Fruit fly (Drosophila melanogaster) whole organism, prepupa: Measurements from ENCODE around the gene CG13285.

Experiments used
- Blimp-1 ChIP-seq: fragments of 200-800 bp; sonication (Bioruptor generic); optimal IDR thresholded peaks from 3 replicates; lab custom pipeline; 2017; ENCODE audit warnings: missing biosample characterization, missing genetic modification characterization, mild to moderate bottlenecking, moderate library complexity, missing genetic modification reagents
- CG10631 ChIP-seq: fragments of 200-800 bp; sonication (Bioruptor generic); optimal IDR thresholded peaks from 2 replicates; lab custom pipeline; 2016; ENCODE audit warnings: missing biosample characterization, missing genetic modification characterization
- CG10669 ChIP-seq: fragments of 200-800 bp; sonication (Bioruptor generic); optimal IDR thresholded peaks from 3 replicates; lab custom pipeline; 2018; ENCODE audit warnings: missing biosample characterization, mild to moderate bottlenecking, missing genetic modification characterization, moderate library complexity
- CG11294 ChIP-seq: fragments of 200-800 bp; sonication (Bioruptor generic); IDR thresholded peaks from 2 replicates; pipeline ENCODE4 v1.3.6; 2022; ENCODE audit warnings: missing biosample characterization, missing genetic modification characterization
- CG11762 ChIP-seq: fragments of 200-800 bp; sonication (Bioruptor generic); optimal IDR thresholded peaks from 3 replicates; lab custom pipeline; 2016; ENCODE audit warnings: missing biosample characterization, missing genetic modification characterization; ENCODE audit not compliant: insufficient read depth
- CG11902 ChIP-seq: fragments of 200-800 bp; sonication (Bioruptor generic); optimal IDR thresholded peaks from 3 replicates; lab custom pipeline; 2016; ENCODE audit warnings: missing biosample characterization, missing genetic modification characterization
- CG15336 ChIP-seq: fragments of 200-800 bp; sonication (Bioruptor generic); IDR thresholded peaks from 2 replicates; pipeline ENCODE4 v1.3.6; 2022; ENCODE audit warnings: missing biosample characterization, missing genetic modification characterization
- CG1621 ChIP-seq: fragments of 200-800 bp; sonication (Bioruptor generic); optimal IDR thresholded peaks from 3 replicates; lab custom pipeline; 2018; ENCODE audit warnings: missing biosample characterization, mild to moderate bottlenecking, missing genetic modification characterization
- CG16779 ChIP-seq: fragments of 200-800 bp; sonication (Bioruptor generic); optimal IDR thresholded peaks from 3 replicates; lab custom pipeline; 2017; ENCODE audit warnings: missing biosample characterization, mild to moderate bottlenecking, missing genetic modification characterization
- CG3032 ChIP-seq: fragments of 200-800 bp; optimal IDR thresholded peaks from 2 replicates; lab custom pipeline; 2019; ENCODE audit warnings: missing biosample characterization, mild to moderate bottlenecking, missing genetic modification characterization, moderate library complexity
- CG31627 ChIP-seq: fragments of 200-800 bp; sonication (Bioruptor generic); optimal IDR thresholded peaks from 3 replicates; lab custom pipeline; 2016; ENCODE audit warnings: missing biosample characterization, missing genetic modification characterization
- CG32006 ChIP-seq: fragments of 200-800 bp; sonication (Bioruptor generic); optimal IDR thresholded peaks from 3 replicates; lab custom pipeline; 2017; ENCODE audit warnings: missing biosample characterization, mild to moderate bottlenecking, missing genetic modification characterization
- CG4318 ChIP-seq: fragments of 200-800 bp; sonication (Bioruptor generic); optimal IDR thresholded peaks from 3 replicates; lab custom pipeline; 2017; ENCODE audit warnings: missing biosample characterization, mild to moderate bottlenecking, missing genetic modification characterization
- CG6163 ChIP-seq: fragments of 200-800 bp; sonication (Bioruptor generic); IDR thresholded peaks from 3 replicates; pipeline ENCODE4 v1.3.6; 2022; ENCODE audit warnings: missing biosample characterization, missing genetic modification characterization
- CG6276 ChIP-seq: fragments of 200-800 bp; sonication (Bioruptor generic); optimal IDR thresholded peaks from 2 replicates; lab custom pipeline; 2017; ENCODE audit warnings: missing biosample characterization, mild to moderate bottlenecking, missing genetic modification characterization
- CG6792 ChIP-seq: fragments of 200-800 bp; sonication (Bioruptor generic); optimal IDR thresholded peaks from 3 replicates; lab custom pipeline; 2016; ENCODE audit warnings: missing biosample characterization, missing genetic modification characterization
- CG6854 ChIP-seq: fragments of 200-800 bp; sonication (Bioruptor generic); optimal IDR thresholded peaks from 2 replicates; lab custom pipeline; 2017; ENCODE audit warnings: missing biosample characterization, mild to moderate bottlenecking, missing genetic modification characterization
- CG7368 ChIP-seq: fragments of 200-800 bp; sonication (Bioruptor generic); optimal IDR thresholded peaks from 3 replicates; lab custom pipeline; 2016; ENCODE audit warnings: missing biosample characterization, missing genetic modification characterization
- CG8119 ChIP-seq: fragments of 200-800 bp; sonication (Bioruptor generic); IDR thresholded peaks from 3 replicates; pipeline ENCODE4 v1.3.6; 2022; ENCODE audit warnings: missing biosample characterization, missing genetic modification characterization
- CG8632 ChIP-seq: fragments of 200-800 bp; sonication (Bioruptor generic); optimal IDR thresholded peaks from 3 replicates; lab custom pipeline; 2016; ENCODE audit warnings: missing biosample characterization, missing genetic modification characterization
- CG9139 ChIP-seq: fragments of 200-800 bp; sonication (Bioruptor generic); optimal IDR thresholded peaks from 3 replicates; lab custom pipeline; 2017; ENCODE audit warnings: missing biosample characterization, mild to moderate bottlenecking, missing genetic modification characterization
- Eip75B ChIP-seq: fragments of 200-800 bp; sonication (Bioruptor generic); optimal IDR thresholded peaks from 3 replicates; lab custom pipeline; 2016; ENCODE audit warnings: missing biosample characterization, missing genetic modification characterization
- Eip78C ChIP-seq: fragments of 200-800 bp; sonication (Bioruptor generic); peaks from one replicate; lab custom pipeline; 2016; ENCODE audit warnings: missing biosample characterization, missing genetic modification characterization
- Eip93F ChIP-seq: fragments of 200-800 bp; sonication (Bioruptor generic); optimal IDR thresholded peaks from 2 replicates; lab custom pipeline; 2016; ENCODE audit warnings: missing biosample characterization, mild to moderate bottlenecking, missing genetic modification characterization
- Ets21C ChIP-seq: fragments of 200-800 bp; sonication (Bioruptor generic); optimal IDR thresholded peaks from 3 replicates; lab custom pipeline; 2016; ENCODE audit warnings: missing biosample characterization, missing genetic modification characterization
- Ets96B ChIP-seq: fragments of 200-800 bp; optimal IDR thresholded peaks from 2 replicates; lab custom pipeline; 2019; ENCODE audit warnings: missing biosample characterization, mild to moderate bottlenecking, missing genetic modification characterization, moderate library complexity
- Gug ChIP-seq: fragments of 200-800 bp; sonication (Bioruptor generic); IDR thresholded peaks from 2 replicates; pipeline ENCODE4 v1.3.6; 2022; ENCODE audit warnings: missing biosample characterization, missing genetic modification characterization
- Hr39 ChIP-seq: fragments of 200-800 bp; sonication (Bioruptor generic); optimal IDR thresholded peaks from 2 replicates; lab custom pipeline; 2016; ENCODE audit warnings: missing biosample characterization, missing genetic modification characterization
- Hr4 ChIP-seq: fragments of 200-800 bp; sonication (Bioruptor generic); optimal IDR thresholded peaks from 3 replicates; lab custom pipeline; 2016; ENCODE audit warnings: missing biosample characterization, missing genetic modification characterization
- Lpt ChIP-seq: fragments of 200-800 bp; sonication (Bioruptor generic); optimal IDR thresholded peaks from 3 replicates; lab custom pipeline; 2016; ENCODE audit warnings: missing biosample characterization, missing genetic modification characterization
- Met ChIP-seq: fragments of 200-800 bp; sonication (Bioruptor generic); optimal IDR thresholded peaks from 3 replicates; lab custom pipeline; 2016; ENCODE audit warnings: missing biosample characterization, missing genetic modification characterization
- OdsH ChIP-seq: fragments of 200-800 bp; sonication (Bioruptor generic); optimal IDR thresholded peaks from 3 replicates; lab custom pipeline; 2016; ENCODE audit warnings: missing biosample characterization, missing genetic modification characterization
- Smox ChIP-seq: fragments of 200-800 bp; sonication (Bioruptor generic); optimal IDR thresholded peaks from 3 replicates; lab custom pipeline; 2016; ENCODE audit warnings: missing biosample characterization, missing genetic modification characterization
- Sox102F ChIP-seq: fragments of 200-800 bp; sonication (Bioruptor generic); optimal IDR thresholded peaks from 2 replicates; lab custom pipeline; 2016; ENCODE audit warnings: missing biosample characterization, mild to moderate bottlenecking, missing genetic modification characterization
- Sox14 ChIP-seq: fragments of 200-800 bp; sonication (Bioruptor generic); optimal IDR thresholded peaks from 3 replicates; lab custom pipeline; 2016; ENCODE audit warnings: missing biosample characterization, missing genetic modification characterization
- Sox15 ChIP-seq: fragments of 200-800 bp; sonication (Bioruptor generic); optimal IDR thresholded peaks from 3 replicates; lab custom pipeline; 2016; ENCODE audit warnings: missing biosample characterization, missing genetic modification characterization
- achi ChIP-seq: fragments of 200-800 bp; sonication (Bioruptor generic); optimal IDR thresholded peaks from 3 replicates; lab custom pipeline; 2016; ENCODE audit warnings: missing biosample characterization, missing genetic modification characterization
- acj6 ChIP-seq: fragments of 200-800 bp; sonication (Bioruptor generic); optimal IDR thresholded peaks from 3 replicates; lab custom pipeline; 2016; ENCODE audit warnings: missing biosample characterization, missing genetic modification characterization
- cyc ChIP-seq: fragments of 200-800 bp; sonication (Bioruptor generic); optimal IDR thresholded peaks from 3 replicates; lab custom pipeline; 2016; ENCODE audit warnings: missing biosample characterization, missing genetic modification characterization
- dac ChIP-seq: fragments of 200-800 bp; sonication (Bioruptor generic); optimal IDR thresholded peaks from 2 replicates; lab custom pipeline; 2017; ENCODE audit warnings: missing biosample characterization, mild to moderate bottlenecking, missing genetic modification characterization
- dsx ChIP-seq: fragments of 200-800 bp; optimal IDR thresholded peaks from 3 replicates; lab custom pipeline; 2019; ENCODE audit warnings: missing biosample characterization, mild to moderate bottlenecking, missing genetic modification characterization, moderate library complexity; ENCODE audit not compliant: poor library complexity, severe bottlenecking
- eg ChIP-seq: fragments of 200-800 bp; sonication (Bioruptor generic); IDR thresholded peaks from 3 replicates; pipeline ENCODE4 v1.3.6; 2022; ENCODE audit warnings: missing biosample characterization, missing genetic modification characterization
- esn ChIP-seq: fragments of 200-800 bp; sonication (Bioruptor generic); optimal IDR thresholded peaks from 2 replicates; lab custom pipeline; 2016; ENCODE audit warnings: missing biosample characterization, mild to moderate bottlenecking, missing genetic modification characterization, moderate library complexity
- fd85E ChIP-seq: fragments of 200-800 bp; sonication (Bioruptor generic); optimal IDR thresholded peaks from 3 replicates; lab custom pipeline; 2016; ENCODE audit warnings: missing biosample characterization, missing genetic modification characterization
- fkh ChIP-seq: fragments of 200-800 bp; sonication (Bioruptor generic); optimal IDR thresholded peaks from 3 replicates; lab custom pipeline; 2017; ENCODE audit warnings: missing biosample characterization, mild to moderate bottlenecking, missing genetic modification characterization, moderate library complexity
- lz ChIP-seq: fragments of 200-800 bp; sonication (Bioruptor generic); optimal IDR thresholded peaks from 3 replicates; lab custom pipeline; 2016; ENCODE audit warnings: missing biosample characterization, missing genetic modification characterization
- net ChIP-seq: fragments of 200-800 bp; sonication (Bioruptor generic); optimal IDR thresholded peaks from 3 replicates; lab custom pipeline; 2016; ENCODE audit warnings: missing biosample characterization, missing genetic modification characterization
- pdm3 ChIP-seq: fragments of 200-800 bp; sonication (Bioruptor generic); optimal IDR thresholded peaks from 3 replicates; lab custom pipeline; 2016; ENCODE audit warnings: missing biosample characterization, missing genetic modification characterization
- salr ChIP-seq, 2 experiments: fragments of 200-800 bp; sonication (Bioruptor generic); optimal IDR thresholded peaks; 3 replicates each; lab custom pipeline; 2016 to 2018; ENCODE audit warnings: missing biosample characterization in 2 of 2, missing genetic modification characterization in 2 of 2, mild to moderate bottlenecking in 1 of 2
- spab ChIP-seq: fragments of 200-800 bp; sonication (Bioruptor generic); optimal IDR thresholded peaks from 2 replicates; lab custom pipeline; 2017; ENCODE audit warnings: missing biosample characterization, mild to moderate bottlenecking, missing genetic modification characterization, missing genetic modification reagents
- ss ChIP-seq, 2 experiments: fragments of 200-800 bp; sonication (Bioruptor generic); optimal IDR thresholded peaks; 2 replicates in 1 of 2; 3 replicates in 1 of 2; lab custom pipeline; 2017 to 2018; ENCODE audit warnings: mild to moderate bottlenecking in 2 of 2, missing biosample characterization in 2 of 2, missing genetic modification characterization in 2 of 2, moderate library complexity in 1 of 2
- svp ChIP-seq: fragments of 200-800 bp; sonication (Bioruptor generic); peaks from one replicate; lab custom pipeline; 2016; ENCODE audit warnings: missing biosample characterization, missing genetic modification characterization
- topi ChIP-seq: fragments of 200-800 bp; sonication (Bioruptor generic); optimal IDR thresholded peaks from 3 replicates; lab custom pipeline; 2016; ENCODE audit warnings: missing biosample characterization, missing genetic modification characterization

The CG13285 gene

DNA sequence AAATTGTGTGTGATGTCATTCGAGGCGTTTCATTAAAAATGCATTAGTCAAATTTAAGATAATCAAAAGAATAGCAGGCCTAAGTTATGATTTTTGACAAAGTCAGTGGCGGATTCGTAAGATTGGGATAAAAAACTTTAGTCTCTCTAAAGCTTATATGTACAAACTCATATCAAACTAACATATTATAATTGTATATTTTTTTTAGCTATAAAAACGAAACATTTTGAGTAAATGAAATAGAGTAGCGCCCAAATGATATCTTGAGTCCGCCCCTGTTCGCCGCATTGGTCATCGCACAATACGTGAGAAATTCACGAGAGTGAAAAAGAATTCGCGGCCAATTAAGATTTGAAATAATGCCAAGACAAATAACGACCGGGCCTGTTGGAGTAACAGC, 18.8 kb upstream of the CG13285 start:
- TF ChIP-seq CG8632 (GFP tag; lab: Kevin White, UChicago): peak; percentile 53
- peak; percentile 74 for TF ChIP-seq Met (GFP tag; lab: Kevin White, UChicago)
- TF ChIP-seq salr (GFP tag; optimal IDR thresholded peaks at IDR 0.05; lab: Kevin White, UChicago): peak in 1 of 2 experiments; percentile 25
- TF ChIP-seq Eip75B (GFP tag; lab: Kevin White, UChicago): peak; percentile 53
- no peak for TF ChIP-seq CG6854 (GFP tag; lab: Kevin White, UChicago)
- TF ChIP-seq CG31627 (GFP tag; lab: Kevin White, UChicago): peak; percentile 60
- no peak for TF ChIP-seq CG1621 (tag; lab: Kevin White, UChicago)
- TF ChIP-seq net (GFP tag; lab: Kevin White, UChicago): no peak
- no peak for TF ChIP-seq CG6276
- TF ChIP-seq dsx (GFP tag; lab: Kevin White, UChicago): no peak
- peak; percentile 65 for TF ChIP-seq CG6163 (GFP tag; lab: Robert Waterston, UW)
- TF ChIP-seq dac: no peak
- TF ChIP-seq CG11294 (GFP tag; lab: Robert Waterston, UW): peak; percentile 34; the same call in 1 of the 2 replicates
- TF ChIP-seq fkh (GFP tag; lab: Kevin White, UChicago): no peak
- no peak for TF ChIP-seq CG10669 (GFP tag; lab: Kevin White, UChicago)
- TF ChIP-seq Eip93F (GFP tag; lab: Kevin White, UChicago): no peak
- TF ChIP-seq CG9139 (GFP tag; lab: Kevin White, UChicago): no peak
- no peak for TF ChIP-seq CG8119 (GFP tag; lab: Robert Waterston, UW)
- peak; percentile 40 for TF ChIP-seq achi
- peak; percentile 63; the same call in 2 of the 3 replicates for TF ChIP-seq eg (GFP tag; lab: Robert Waterston, UW)
- TF ChIP-seq Sox102F: peak; percentile 48
- TF ChIP-seq Hr4 (GFP tag; lab: Kevin White, UChicago): no peak
- TF ChIP-seq acj6: no peak
- no peak for TF ChIP-seq CG7368 (GFP tag; lab: Kevin White, UChicago)
- no peak for TF ChIP-seq CG4318 (GFP tag; lab: Kevin White, UChicago)
- no peak for TF ChIP-seq CG11762 (GFP tag; lab: Kevin White, UChicago)
- TF ChIP-seq cyc: peak; percentile 77
- peak; percentile 40 for TF ChIP-seq Ets96B (tag; lab: Kevin White, UChicago)
- TF ChIP-seq Hr39: no peak
- no peak for TF ChIP-seq pdm3 (GFP tag; lab: Kevin White, UChicago)
- peak; percentile 52 for TF ChIP-seq CG6792 (GFP tag; lab: Kevin White, UChicago)
- TF ChIP-seq Sox15 (GFP tag; lab: Kevin White, UChicago): peak; percentile 36
- TF ChIP-seq OdsH (GFP tag; lab: Kevin White, UChicago): peak; percentile 56
- peak; percentile 85 for TF ChIP-seq svp (GFP tag; lab: Kevin White, UChicago)
- peak; percentile 78 for TF ChIP-seq Eip78C (GFP tag; lab: Kevin White, UChicago)
- no peak for TF ChIP-seq CG16779
- no peak for TF ChIP-seq fd85E (GFP tag; lab: Kevin White, UChicago)
- TF ChIP-seq Smox (GFP tag; lab: Kevin White, UChicago): no peak
- peak; percentile 74 for TF ChIP-seq topi (GFP tag; lab: Kevin White, UChicago)
- peak; percentile 71 for TF ChIP-seq lz (GFP tag; lab: Kevin White, UChicago)
- peak; percentile 51 for TF ChIP-seq CG3032
- TF ChIP-seq CG11902 (GFP tag; lab: Kevin White, UChicago): peak; percentile 65
- no peak for TF ChIP-seq CG32006
- peak; percentile 28 for TF ChIP-seq Blimp-1
- no peak for TF ChIP-seq spab (GFP tag; lab: Kevin White, UChicago)
- TF ChIP-seq CG10631 (GFP tag; lab: Kevin White, UChicago): peak; percentile 54
- peak; percentile 1 for TF ChIP-seq Sox14 (GFP tag; lab: Kevin White, UChicago)
- TF ChIP-seq Lpt (GFP tag; lab: Kevin White, UChicago): no peak
- peak; percentile 61 for TF ChIP-seq Ets21C (GFP tag; lab: Kevin White, UChicago)
- TF ChIP-seq Gug (GFP tag; lab: Robert Waterston, UW): 0 out of 2 replicates have a peak, but pooled peaks have one; percentile 22
- peak; percentile 78 for TF ChIP-seq esn (GFP tag; lab: Kevin White, UChicago)
- TF ChIP-seq ss (GFP tag; optimal IDR thresholded peaks at IDR 0.05; lab: Kevin White, UChicago): peak in 1 of 2 experiments; percentile 26
- TF ChIP-seq CG15336 (GFP tag; lab: Robert Waterston, UW): no peak
